Worm (Caenorhabditis elegans) whole organism, young adult: ENCODE measurements around the gene ttll-4.

Source experiments
- C06A6.2 ChIP-seq: fragments of 200-800 bp; sonication (Bioruptor generic); conservative IDR thresholded peaks from 2 replicates; pipeline ENCODE4 v1.3.6; 2022; ENCODE audit warnings: missing genetic modification characterization, missing compliant biosample characterization
- D2030.7 ChIP-seq: fragments of 200-800 bp; sonication (Bioruptor generic); IDR thresholded peaks from 2 replicates; pipeline ENCODE4 v1.3.6; 2022; ENCODE audit warnings: missing genetic modification reagents, missing genetic modification characterization, missing compliant biosample characterization
- F39B2.1 ChIP-seq: fragments of 200-800 bp; sonication (Bioruptor generic); IDR thresholded peaks from 2 replicates; pipeline ENCODE4 v1.3.6; 2022; ENCODE audit warnings: missing genetic modification reagents, missing genetic modification characterization, missing compliant biosample characterization
- F49E8.2 ChIP-seq: sonication (generic microtip); optimal IDR thresholded peaks from 3 replicates; lab custom pipeline; 2017; ENCODE audit warnings: missing genetic modification characterization, mild to moderate bottlenecking, missing compliant biosample characterization, antibody characterized with exemption, moderate library complexity; ENCODE audit not compliant: insufficient read depth
- K11D2.4 ChIP-seq: fragments of 200-800 bp; sonication (Bioruptor generic); IDR thresholded peaks from 2 replicates; pipeline ENCODE4 v1.3.6; 2022; ENCODE audit warnings: missing genetic modification reagents, missing genetic modification characterization, missing compliant biosample characterization
- K12H6.12 ChIP-seq: fragments of 200-800 bp; sonication (Bioruptor generic); optimal IDR thresholded peaks from 2 replicates; lab custom pipeline; 2018; ENCODE audit warnings: mild to moderate bottlenecking, missing genetic modification characterization, missing compliant biosample characterization
- Y53G8AR.9 ChIP-seq: fragments of 200-800 bp; sonication (Bioruptor generic); conservative IDR thresholded peaks from 2 replicates; pipeline ENCODE4 v1.3.6; 2022; ENCODE audit warnings: missing genetic modification reagents, missing genetic modification characterization, missing compliant biosample characterization
- Y95B8A.8 ChIP-seq: fragments of 200-800 bp; sonication (Bioruptor generic); IDR thresholded peaks from 2 replicates; pipeline ENCODE4 v1.3.6; 2022; ENCODE audit warnings: missing genetic modification reagents, missing genetic modification characterization, missing compliant biosample characterization
- attf-5 ChIP-seq: fragments of 200-800 bp; sonication (Bioruptor generic); optimal IDR thresholded peaks from 2 replicates; lab custom pipeline; 2018; ENCODE audit warnings: mild to moderate bottlenecking, missing genetic modification characterization, missing compliant biosample characterization
- attf-6 ChIP-seq: fragments of 200-800 bp; sonication (Bioruptor generic); IDR thresholded peaks from 2 replicates; pipeline ENCODE4 v1.3.6; 2022; ENCODE audit warnings: missing genetic modification reagents, missing genetic modification characterization, missing compliant biosample characterization
- cebp-1 ChIP-seq, 2 experiments: fragments of 200-800 bp in 1 of 2; sonication (Bioruptor generic) in 1 of 2; sonication (generic microtip) in 1 of 2; IDR thresholded peaks in 1 of 2; optimal IDR thresholded peaks in 1 of 2; 2 replicates each; pipeline versions ENCODE4 v1.3.6 to Lab custom; 2017 to 2022; ENCODE audit warnings: missing compliant biosample characterization in 2 of 2, missing genetic modification characterization in 2 of 2, mild to moderate bottlenecking in 1 of 2, missing genetic modification reagents in 1 of 2, moderate library complexity in 1 of 2
- ceh-27 ChIP-seq: fragments of 200-800 bp; sonication (Bioruptor generic); optimal IDR thresholded peaks from 2 replicates; lab custom pipeline; 2018; ENCODE audit warnings: mild to moderate bottlenecking, missing genetic modification characterization, moderate library complexity, missing compliant biosample characterization
- chd-7 ChIP-seq: sonication (generic microtip); optimal IDR thresholded peaks from 2 replicates; lab custom pipeline; 2016; ENCODE audit warnings: mild to moderate bottlenecking, missing genetic modification characterization, moderate library complexity, missing compliant biosample characterization
- efl-1 ChIP-seq: fragments of 150-350 bp; optimal IDR thresholded peaks from 2 replicates; lab custom pipeline; 2014; ENCODE audit warnings: missing biosample characterization, missing genetic modification reagents, missing genetic modification characterization
- egl-44 ChIP-seq: fragments of 200-800 bp; sonication (Bioruptor generic); IDR thresholded peaks from 2 replicates; pipeline ENCODE4 v1.3.6; 2022; ENCODE audit warnings: missing genetic modification reagents, missing genetic modification characterization, missing compliant biosample characterization
- hlh-12 ChIP-seq: sonication (generic microtip); optimal IDR thresholded peaks from 2 replicates; lab custom pipeline; 2016; ENCODE audit warnings: missing genetic modification characterization, missing compliant biosample characterization
- hlh-26 ChIP-seq: fragments of 200-800 bp; sonication (Bioruptor generic); conservative IDR thresholded peaks from 2 replicates; pipeline ENCODE4 v1.3.6; 2022; ENCODE audit warnings: missing genetic modification reagents, missing genetic modification characterization, missing compliant biosample characterization
- hmg-1.2 ChIP-seq: fragments of 200-800 bp; sonication (Bioruptor generic); IDR thresholded peaks from 2 replicates; pipeline ENCODE4 v1.3.6; 2022; ENCODE audit warnings: missing genetic modification reagents, missing genetic modification characterization, missing compliant biosample characterization
- hsf-1 ChIP-seq: fragments of 200-800 bp; sonication (Bioruptor generic); IDR thresholded peaks from 2 replicates; pipeline ENCODE4 v1.3.6; 2022; ENCODE audit warnings: missing genetic modification reagents, missing genetic modification characterization, missing compliant biosample characterization
- lin-40 ChIP-seq: sonication (generic microtip); optimal IDR thresholded peaks from 2 replicates; lab custom pipeline; 2016; ENCODE audit warnings: missing genetic modification characterization, mild to moderate bottlenecking, missing compliant biosample characterization, missing genotype, missing genetic modification reagents
- lsl-1 ChIP-seq: fragments of 200-800 bp; sonication (Bioruptor generic); optimal IDR thresholded peaks from 2 replicates; lab custom pipeline; 2018; ENCODE audit warnings: mild to moderate bottlenecking, missing genetic modification characterization, moderate library complexity, missing compliant biosample characterization
- lsy-27 ChIP-seq: sonication (generic microtip); optimal IDR thresholded peaks from 2 replicates; lab custom pipeline; 2017; ENCODE audit warnings: missing genetic modification characterization, mild to moderate bottlenecking, missing compliant biosample characterization, antibody characterized with exemption, missing genotype, borderline replicate concordance; ENCODE audit not compliant: insufficient read depth
- madf-10 ChIP-seq: sonication (generic microtip); optimal IDR thresholded peaks from 2 replicates; lab custom pipeline; 2016; ENCODE audit warnings: mild to moderate bottlenecking, missing genetic modification characterization, missing compliant biosample characterization
- madf-6 ChIP-seq: fragments of 200-800 bp; sonication (Bioruptor generic); IDR thresholded peaks from 2 replicates; pipeline ENCODE4 v1.3.6; 2022; ENCODE audit warnings: missing genetic modification reagents, missing genetic modification characterization, missing compliant biosample characterization
- mcd-1 ChIP-seq: fragments of 200-800 bp; sonication (Bioruptor generic); IDR thresholded peaks from 2 replicates; pipeline ENCODE4 v1.3.6; 2022; ENCODE audit warnings: missing genetic modification reagents, missing genetic modification characterization, missing compliant biosample characterization
- mes-4 ChIP-seq: sonication (generic microtip); optimal IDR thresholded peaks from 2 replicates; lab custom pipeline; 2016; ENCODE audit warnings: missing genotype, missing genetic modification characterization, missing compliant biosample characterization
- nfyb-1 ChIP-seq: fragments of 200-800 bp; sonication (Bioruptor generic); IDR thresholded peaks from 2 replicates; pipeline ENCODE4 v1.3.6; 2022; ENCODE audit warnings: missing genetic modification reagents, missing genetic modification characterization, missing compliant biosample characterization
- nhr-27 ChIP-seq: fragments of 200-800 bp; sonication (Bioruptor generic); optimal IDR thresholded peaks from 2 replicates; lab custom pipeline; 2018; ENCODE audit warnings: mild to moderate bottlenecking, missing genetic modification characterization, moderate library complexity, missing compliant biosample characterization
- nhr-90 ChIP-seq: sonication (generic microtip); optimal IDR thresholded peaks from 2 replicates; lab custom pipeline; 2016; ENCODE audit warnings: missing genotype, mild to moderate bottlenecking, missing genetic modification characterization, missing compliant biosample characterization
- pbrm-1 ChIP-seq: fragments of 200-800 bp; sonication (Bioruptor generic); IDR thresholded peaks from 2 replicates; pipeline ENCODE4 v1.3.6; 2022; ENCODE audit warnings: missing genetic modification reagents, missing genetic modification characterization, missing compliant biosample characterization
- sptf-2 ChIP-seq: fragments of 200-800 bp; sonication (Bioruptor generic); optimal IDR thresholded peaks from 2 replicates; lab custom pipeline; 2018; ENCODE audit warnings: mild to moderate bottlenecking, missing genetic modification characterization, missing compliant biosample characterization
- zfh-2 ChIP-seq: fragments of 200-800 bp; sonication (Bioruptor generic); conservative IDR thresholded peaks from 2 replicates; pipeline ENCODE4 v1.3.6; 2022; ENCODE audit warnings: missing genetic modification reagents, missing genetic modification characterization, missing compliant biosample characterization
- zim-3 ChIP-seq: sonication (generic microtip); optimal IDR thresholded peaks from 2 replicates; lab custom pipeline; 2017; ENCODE audit warnings: mild to moderate bottlenecking, missing genetic modification characterization, moderate library complexity, missing compliant biosample characterization
- ztf-22 ChIP-seq: fragments of 200-800 bp; sonication (Bioruptor generic); optimal IDR thresholded peaks from 2 replicates; lab custom pipeline; 2018; ENCODE audit warnings: mild to moderate bottlenecking, missing genetic modification characterization, moderate library complexity, missing compliant biosample characterization
- ztf-28 ChIP-seq: fragments of 200-800 bp; sonication (Bioruptor generic); IDR thresholded peaks from 2 replicates; pipeline ENCODE4 v1.3.6; 2022; ENCODE audit warnings: missing genetic modification reagents, missing genetic modification characterization, missing compliant biosample characterization

The ttll-4 gene

DNA sequence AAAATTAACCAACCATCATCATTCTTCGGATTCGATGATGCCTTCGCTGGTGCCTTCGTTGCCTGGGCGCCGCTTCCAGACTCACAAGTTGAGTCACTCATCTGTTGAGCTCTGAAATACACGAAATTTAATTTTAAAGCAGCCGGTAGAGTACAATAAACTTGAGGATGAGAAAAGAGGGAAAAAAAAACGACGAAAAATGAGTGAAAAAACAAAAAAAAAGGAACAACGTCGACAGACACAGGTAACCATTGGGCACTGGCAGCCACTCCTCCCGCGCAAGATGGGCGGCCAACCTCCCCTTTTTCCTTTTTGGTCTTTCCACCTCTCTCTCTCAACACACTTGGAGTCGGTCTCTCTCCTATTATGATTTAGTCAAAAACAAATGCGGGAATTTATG, 22.7 kb downstream of the ttll-4 start, which contains the start of gene K08E5.1:
Gene K08E5.1, minus strand, starts transcription at position 101 of the 400 bp plus-strand sequence.
- peak; percentile 22; the same call in 1 of the 2 replicates for TF ChIP-seq hmg-1.2 (GFP tag; lab: Robert Waterston, UW)
- TF ChIP-seq nhr-27 (tag; lab: Kevin White, UChicago) = no peak

DNA sequence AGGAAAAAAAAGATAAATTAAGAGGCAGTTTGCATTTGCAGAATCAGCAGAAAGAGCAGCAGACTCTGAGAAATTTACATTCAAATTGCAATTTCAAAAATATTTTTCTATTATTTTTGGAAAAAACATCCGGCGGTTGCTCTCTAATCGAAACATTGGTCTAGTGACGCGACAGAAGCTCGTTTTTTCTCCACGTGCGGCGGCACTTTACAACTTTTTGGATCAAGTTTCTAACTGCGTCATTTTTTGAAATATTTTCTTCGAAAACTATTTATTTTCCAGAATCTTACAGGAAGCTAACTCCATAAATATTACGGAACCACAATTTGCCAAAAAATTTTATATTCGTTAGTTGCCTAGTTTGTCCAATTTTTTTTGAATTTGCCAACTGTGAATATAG, 25.9 kb downstream of the ttll-4 start:
- TF ChIP-seq cebp-1 (GFP tag; IDR thresholded peaks at IDR 0.05; lab: Robert Waterston, UW) (no peak), cebp-1 (tag; optimal IDR thresholded peaks at IDR 0.05; lab: Kevin White, UChicago) (no peak), ztf-28 (no peak), mes-4 (tag; lab: Kevin White, UChicago) (no peak), nhr-90 (tag; lab: Kevin White, UChicago) (no peak), hlh-26 (GFP tag; lab: Robert Waterston, UW) (no peak), mcd-1 (GFP tag; lab: Robert Waterston, UW) (no peak)
- TF ChIP-seq, all 124 proteins: peak for 0

DNA sequence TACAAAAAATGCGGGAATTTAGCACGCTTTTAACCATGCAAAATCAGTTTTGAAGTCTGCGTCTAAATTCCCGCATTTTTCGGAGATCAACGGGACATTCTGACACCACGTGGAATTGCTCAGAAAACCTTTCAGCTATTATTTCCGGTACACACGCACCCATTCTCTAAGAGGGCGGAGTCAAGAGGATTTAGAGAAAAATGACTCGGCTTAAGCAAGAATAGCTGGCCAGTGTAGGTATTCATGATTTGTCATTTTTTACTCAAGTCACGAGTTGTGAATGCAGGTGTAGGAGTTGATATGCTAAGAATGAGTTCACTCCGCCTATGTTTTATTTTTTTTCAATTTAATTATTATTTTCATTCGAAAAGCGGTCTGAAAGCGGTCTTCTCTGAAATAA, 26.7 kb downstream of the ttll-4 start:
- TF ChIP-seq K11D2.4 (GFP tag; lab: Robert Waterston, UW) = no peak
- no peak for TF ChIP-seq egl-44 (GFP tag; lab: Robert Waterston, UW)
- TF ChIP-seq madf-10 = no peak
- no peak for TF ChIP-seq sptf-2
- TF ChIP-seq Y95B8A.8 (GFP tag; lab: Robert Waterston, UW) = no peak
- TF ChIP-seq lsy-27 (tag; lab: Kevin White, UChicago) = no peak
- no peak for TF ChIP-seq C06A6.2
- TF ChIP-seq madf-6 (GFP tag; lab: Robert Waterston, UW) = no peak
- TF ChIP-seq efl-1 = no peak
- no peak for TF ChIP-seq F49E8.2
- no peak for TF ChIP-seq pbrm-1 (GFP tag; lab: Robert Waterston, UW)
- TF ChIP-seq zim-3 (tag; lab: Kevin White, UChicago) = no peak
- no peak for TF ChIP-seq lin-40
- TF ChIP-seq Y53G8AR.9 (GFP tag; lab: Robert Waterston, UW) = no peak
- TF ChIP-seq attf-6 (GFP tag; lab: Robert Waterston, UW) = no peak

DNA sequence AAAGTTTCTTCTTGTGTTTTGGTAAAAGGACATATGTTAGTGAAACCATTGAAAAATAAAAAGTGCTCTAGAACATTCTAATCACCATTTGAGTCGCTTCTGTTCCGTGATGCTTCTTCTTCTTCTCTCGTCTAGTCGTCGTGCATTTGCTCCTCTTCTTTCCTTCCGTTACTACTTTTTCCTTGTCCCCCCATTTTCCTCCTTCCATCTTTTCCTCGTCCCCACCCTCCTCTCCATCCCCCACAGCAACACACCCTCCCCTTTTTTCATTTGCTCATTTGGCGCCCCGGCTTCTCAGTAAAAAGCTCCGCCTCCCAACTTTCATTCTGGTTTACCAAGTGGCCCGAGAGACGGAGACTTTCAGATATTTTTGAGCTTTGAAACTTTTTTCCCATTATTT, 27.7 kb downstream of the ttll-4 start:
- TF ChIP-seq nhr-27 (tag; lab: Kevin White, UChicago) (no peak), F39B2.1 (GFP tag; lab: Robert Waterston, UW) (no peak), mcd-1 (GFP tag; lab: Robert Waterston, UW) (0 out of 2 replicates have a peak, but pooled peaks have one; percentile 14), hlh-12 (tag; lab: Kevin White, UChicago) (no peak), K12H6.12 (tag; lab: Kevin White, UChicago) (peak; percentile 72), zfh-2 (GFP tag; lab: Robert Waterston, UW) (peak; percentile 88), ztf-22 (GFP tag; lab: Kevin White, UChicago) (peak; percentile 25), hsf-1 (GFP tag; lab: Robert Waterston, UW) (no peak), nfyb-1 (GFP tag; lab: Robert Waterston, UW) (0 out of 2 replicates have a peak, but pooled peaks have one; percentile 23), C06A6.2 (no peak), lsl-1 (GFP tag; lab: Kevin White, UChicago) (no peak), attf-5 (peak; percentile 14), cebp-1 (GFP tag; IDR thresholded peaks at IDR 0.05; lab: Robert Waterston, UW) (no peak), cebp-1 (tag; optimal IDR thresholded peaks at IDR 0.05; lab: Kevin White, UChicago) (peak; percentile 38), Y95B8A.8 (GFP tag; lab: Robert Waterston, UW) (no peak), ceh-27 (GFP tag; lab: Kevin White, UChicago) (no peak), efl-1 (no peak), D2030.7 (GFP tag; lab: Robert Waterston, UW) (no peak), chd-7 (no peak)
